Worm (Caenorhabditis elegans) whole organism, midembryonic: ENCODE data around the gene mcm-3AP.

Source experiments
- T22C8.4 ChIP-seq: fragments of 200-800 bp; sonication (Bioruptor generic); IDR thresholded peaks from 2 replicates; pipeline ENCODE4 v1.3.6; 2022; ENCODE audit warnings: missing genetic modification characterization, missing compliant biosample characterization
- cog-1 ChIP-seq: sonication (generic microtip); optimal IDR thresholded peaks from 2 replicates; lab custom pipeline; 2016; ENCODE audit warnings: missing genetic modification characterization, missing compliant biosample characterization
- flt-1 ChIP-seq: fragments of 200-800 bp; sonication (Bioruptor generic); IDR thresholded peaks from 2 replicates; pipeline ENCODE4 v1.3.6; 2022; ENCODE audit warnings: missing genetic modification characterization, missing compliant biosample characterization
- klf-2 ChIP-seq: fragments of 200-800 bp; sonication (Bioruptor generic); conservative IDR thresholded peaks from 2 replicates; pipeline ENCODE4 v1.3.6; 2022; ENCODE audit warnings: missing genetic modification reagents, missing genetic modification characterization, missing compliant biosample characterization
- med-1 ChIP-seq: sonication (generic microtip); optimal IDR thresholded peaks from 2 replicates; lab custom pipeline; 2017; ENCODE audit warnings: missing genetic modification characterization, mild to moderate bottlenecking, missing compliant biosample characterization, antibody characterized with exemption, missing genetic modification reagents; ENCODE audit not compliant: insufficient read depth
- ref-1 ChIP-seq: fragments of 200-800 bp; sonication (Bioruptor generic); conservative IDR thresholded peaks from 2 replicates; pipeline ENCODE4 v1.3.6; 2022; ENCODE audit warnings: missing genetic modification reagents, missing genetic modification characterization, missing compliant biosample characterization
- tab-1 ChIP-seq: fragments of 200-800 bp; sonication (Bioruptor generic); IDR thresholded peaks from 2 replicates; pipeline ENCODE4 v1.3.6; 2022; ENCODE audit warnings: missing genetic modification characterization, missing compliant biosample characterization
- ztf-23 ChIP-seq: fragments of 200-800 bp; sonication (Bioruptor generic); IDR thresholded peaks from 2 replicates; pipeline ENCODE4 v1.3.6; 2022; ENCODE audit warnings: missing genetic modification reagents, missing genetic modification characterization, missing compliant biosample characterization

ce11 chrIV:7902221-7902904 is 46.1 kb upstream of the mcm-3AP start, which contains the start of gene arp-11:
- TF ChIP-seq T22C8.4 (GFP tag; lab: Robert Waterston, UW): no peak
- no peak for TF ChIP-seq tab-1
- no peak for TF ChIP-seq flt-1 (GFP tag; lab: Robert Waterston, UW)
- TF ChIP-seq med-1 (GFP tag; lab: Kevin White, UChicago): no peak
- no peak for TF ChIP-seq klf-2
- no peak for TF ChIP-seq ztf-23 (GFP tag; lab: Robert Waterston, UW)
- no peak for TF ChIP-seq ref-1 (GFP tag; lab: Robert Waterston, UW)
- peak; percentile 13 for TF ChIP-seq cog-1
